Worm (Caenorhabditis elegans) whole organism, L2 larva: ENCODE results near the gene K09C8.8.

Source experiments
- F13H6.1 ChIP-seq: sonication (generic microtip); optimal IDR thresholded peaks from 2 replicates; lab custom pipeline; 2016; ENCODE audit warnings: missing genetic modification characterization, missing compliant biosample characterization
- blmp-1 ChIP-seq: sonication (generic microtip); optimal IDR thresholded peaks from 2 replicates; lab custom pipeline; 2017; ENCODE audit warnings: missing genetic modification characterization, mild to moderate bottlenecking, missing compliant biosample characterization, antibody characterized with exemption, moderate library complexity; ENCODE audit not compliant: insufficient read depth
- egl-27 ChIP-seq: sonication (generic microtip); optimal IDR thresholded peaks from 3 replicates; lab custom pipeline; 2017; ENCODE audit warnings: missing biosample characterization, missing genetic modification reagents, missing genetic modification characterization
- lin-13 ChIP-seq: fragments of 150-350 bp; optimal IDR thresholded peaks from 2 replicates; lab custom pipeline; 2014; ENCODE audit warnings: missing biosample characterization, missing genetic modification reagents, missing genetic modification characterization
- lin-39 ChIP-seq: fragments of 150-350 bp; optimal IDR thresholded peaks from 2 replicates; lab custom pipeline; 2014; ENCODE audit warnings: missing biosample characterization, missing genetic modification reagents, missing genetic modification characterization
- mdl-1 ChIP-seq, 2 experiments: fragments of 150-350 bp in 1 of 2; sonication (generic microtip) in 1 of 2; optimal IDR thresholded peaks; 2 replicates each; lab custom pipeline; 2017; ENCODE audit warnings: missing biosample characterization in 2 of 2, missing genetic modification characterization in 2 of 2
- nhr-10 ChIP-seq: sonication (generic microtip); optimal IDR thresholded peaks from 2 replicates; lab custom pipeline; 2017; ENCODE audit warnings: missing biosample characterization, missing genetic modification characterization
- nhr-6 ChIP-seq: fragments of 150-350 bp; optimal IDR thresholded peaks from 2 replicates; lab custom pipeline; 2014; ENCODE audit warnings: missing biosample characterization, missing genetic modification characterization
- sem-4 ChIP-seq: fragments of 150-350 bp; optimal IDR thresholded peaks from 2 replicates; lab custom pipeline; 2014; ENCODE audit warnings: missing biosample characterization, missing genetic modification reagents, missing genetic modification characterization
- unc-55 ChIP-seq: fragments of 150-350 bp; sonication (generic microtip); optimal IDR thresholded peaks from 3 replicates; lab custom pipeline; 2014; ENCODE audit warnings: missing biosample characterization, missing genetic modification reagents, missing genetic modification characterization
- ztf-4 ChIP-seq: fragments of 150-350 bp; optimal IDR thresholded peaks from 2 replicates; lab custom pipeline; 2014; ENCODE audit warnings: missing biosample characterization, missing genetic modification characterization

DNA sequence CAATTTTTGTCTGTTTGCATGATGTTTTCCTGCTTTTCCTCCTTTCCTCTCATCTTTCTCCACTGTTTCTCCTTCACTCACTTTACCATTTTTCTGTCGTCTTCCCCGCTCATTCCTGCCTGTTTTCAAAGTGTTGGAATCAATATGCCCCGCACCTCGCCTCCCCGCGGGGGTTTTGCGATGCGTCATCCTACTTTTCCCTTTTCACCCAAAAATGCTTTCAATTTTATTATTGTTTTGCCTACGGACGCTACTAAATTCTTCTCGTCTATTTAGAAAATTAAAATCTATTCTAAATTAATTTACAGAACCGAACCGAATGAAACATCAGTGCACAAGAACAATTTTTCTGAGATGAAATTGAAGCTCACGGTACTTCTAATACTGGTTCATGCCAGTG lies 21.4 kb downstream of the K09C8.8 start, which contains the start of gene ver-3:
- TF ChIP-seq nhr-10 (tag; lab: Kevin White, UChicago), result no peak
- TF ChIP-seq lin-13 (GFP tag; lab: Kevin White, UChicago), result no peak
- no peak for TF ChIP-seq unc-55 (GFP tag; lab: Kevin White, UChicago)
- no peak for TF ChIP-seq F13H6.1 (tag; lab: Kevin White, UChicago)
- TF ChIP-seq mdl-1 (tag; optimal IDR thresholded peaks at IDR 0.05; lab: Kevin White, UChicago), result no peak
- no peak for TF ChIP-seq sem-4 (tag; lab: Kevin White, UChicago)
- TF ChIP-seq blmp-1 (tag; lab: Kevin White, UChicago), result no peak
- no peak for TF ChIP-seq lin-39 (tag; lab: Kevin White, UChicago)
- no peak for TF ChIP-seq egl-27 (tag; lab: Kevin White, UChicago)
- no peak for TF ChIP-seq nhr-6 (tag; lab: Kevin White, UChicago)
- TF ChIP-seq ztf-4, result no peak
